Fruit fly (Drosophila melanogaster): Measurements from ENCODE around the gene yellow-c.

DNA sequence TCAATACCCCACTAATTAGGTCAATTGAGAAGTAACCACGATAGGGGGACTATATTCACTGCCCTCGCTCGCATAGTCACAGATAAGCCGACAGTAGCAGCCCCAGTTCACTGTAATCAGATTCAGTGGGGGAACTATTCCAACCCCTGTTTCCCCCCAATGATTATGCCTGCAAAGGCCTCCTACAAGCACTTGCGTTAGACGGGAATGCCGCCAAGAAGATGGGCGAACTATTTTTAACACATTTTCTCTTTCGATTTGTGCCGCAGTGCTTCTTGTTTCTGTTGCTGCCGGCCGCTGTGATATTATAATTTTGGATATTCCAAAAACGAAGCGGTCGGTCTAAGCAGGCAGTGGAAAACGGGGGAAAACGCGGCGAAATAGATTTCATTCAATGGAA lies 30.5 kb downstream of the yellow-c start:
- TF ChIP-seq CG12299 (tag; optimal IDR thresholded peaks at IDR 0.05): no peak
- no peak for TF ChIP-seq CTCF (GFP tag; optimal IDR thresholded peaks at IDR 0.05)
- no peak for TF ChIP-seq CG14860 (GFP tag; IDR thresholded peaks at IDR 0.05; ENCODE audit: partially characterized antibody)
- TF ChIP-seq Adf1 (GFP tag; IDR thresholded peaks at IDR 0.05): peak; percentile 22; the same call in 1 of the 2 replicates

All from whole organism, embryonic.